Worm (Caenorhabditis elegans): ENCODE results near the gene M57.2.

ce11 chrIV:3557331-3557730, 30.2 kb downstream of the M57.2 start, which contains the start of gene osm-9:
- no peak for TF ChIP-seq snpc-4 (tag; optimal IDR thresholded peaks at IDR 0.05)
- TF ChIP-seq lin-39 (tag; optimal IDR thresholded peaks at IDR 0.05) = no peak
- TF ChIP-seq egl-27 (tag; optimal IDR thresholded peaks at IDR 0.05) = no peak
- TF ChIP-seq sea-2 (GFP tag; optimal IDR thresholded peaks at IDR 0.05) = no peak
- TF ChIP-seq nhr-67 (tag; optimal IDR thresholded peaks at IDR 0.05) = no peak
- no peak for TF ChIP-seq nhr-23 (tag; optimal IDR thresholded peaks at IDR 0.05)
- TF ChIP-seq tbx-2 (tag; optimal IDR thresholded peaks at IDR 0.05) = no peak
- no peak for TF ChIP-seq nfya-1 (tag; optimal IDR thresholded peaks at IDR 0.05; ENCODE audit: insufficient read depth)

All from whole organism, L3 larva.